Worm (Caenorhabditis elegans): ENCODE measurements around the gene rpc-2.

DNA sequence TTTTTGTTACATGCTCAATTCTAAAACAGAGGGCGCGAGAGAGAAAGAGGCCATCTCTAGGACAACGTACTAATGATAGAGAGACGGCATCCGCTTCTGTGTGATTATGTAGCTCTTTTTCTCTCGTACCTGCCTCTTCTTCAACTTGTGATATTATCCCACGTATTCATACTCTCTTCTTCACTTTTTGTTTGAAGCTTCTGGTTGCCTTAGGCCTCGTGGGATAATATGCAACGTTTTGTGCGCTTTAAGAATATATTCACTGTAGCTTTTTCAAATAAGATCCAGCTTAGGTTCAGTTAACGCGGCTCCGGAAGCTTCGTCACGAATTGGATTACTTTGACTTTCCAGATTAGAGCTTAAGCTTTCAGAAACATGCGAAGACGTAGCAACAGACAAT, 25.6 kb downstream of the rpc-2 start, which contains the start of the genes F56D2.8 and uev-2:
- TF ChIP-seq ztf-29 (GFP tag; IDR thresholded peaks at IDR 0.05) (no peak), ztf-23 (GFP tag; IDR thresholded peaks at IDR 0.05) (no peak), cog-1 (tag; optimal IDR thresholded peaks at IDR 0.05) (no peak), med-1 (GFP tag; optimal IDR thresholded peaks at IDR 0.05; ENCODE audit: insufficient read depth) (no peak)
